Worm (Caenorhabditis elegans) whole organism, L2 larva: Measurements from ENCODE around the gene T10G3.3.

Experiments used
- C34F6.9 ChIP-seq: fragments of 150-350 bp; optimal IDR thresholded peaks from 2 replicates; lab custom pipeline; 2014; ENCODE audit warnings: missing biosample characterization, missing genetic modification characterization
- F13H6.1 ChIP-seq: sonication (generic microtip); optimal IDR thresholded peaks from 2 replicates; lab custom pipeline; 2016; ENCODE audit warnings: missing genetic modification characterization, missing compliant biosample characterization
- ZK546.5 ChIP-seq: sonication (generic microtip); optimal IDR thresholded peaks from 2 replicates; lab custom pipeline; 2017; ENCODE audit warnings: missing biosample characterization, missing genetic modification characterization
- alr-1 ChIP-seq: fragments of 150-350 bp; optimal IDR thresholded peaks from 2 replicates; lab custom pipeline; 2014; ENCODE audit warnings: missing biosample characterization, missing genetic modification characterization
- aly-2 ChIP-seq: fragments of 150-350 bp; optimal IDR thresholded peaks from 2 replicates; lab custom pipeline; 2014; ENCODE audit warnings: missing biosample characterization, missing genetic modification characterization
- blmp-1 ChIP-seq: sonication (generic microtip); optimal IDR thresholded peaks from 2 replicates; lab custom pipeline; 2017; ENCODE audit warnings: missing genetic modification characterization, mild to moderate bottlenecking, missing compliant biosample characterization, antibody characterized with exemption, moderate library complexity; ENCODE audit not compliant: insufficient read depth
- ceh-82 ChIP-seq: fragments of 150-350 bp; optimal IDR thresholded peaks from 2 replicates; lab custom pipeline; 2014; ENCODE audit warnings: missing biosample characterization, missing genetic modification characterization
- crh-2 ChIP-seq: sonication (generic microtip); optimal IDR thresholded peaks from 2 replicates; lab custom pipeline; 2017; ENCODE audit warnings: missing biosample characterization, missing genetic modification characterization
- dmd-4 ChIP-seq: sonication (generic microtip); optimal IDR thresholded peaks from 2 replicates; lab custom pipeline; 2017; ENCODE audit warnings: missing biosample characterization, missing genetic modification characterization
- egl-27 ChIP-seq: sonication (generic microtip); optimal IDR thresholded peaks from 3 replicates; lab custom pipeline; 2017; ENCODE audit warnings: missing biosample characterization, missing genetic modification reagents, missing genetic modification characterization
- elt-1 ChIP-seq: fragments of 150-350 bp; optimal IDR thresholded peaks from 2 replicates; lab custom pipeline; 2014; ENCODE audit warnings: missing biosample characterization, missing genetic modification characterization
- elt-3 ChIP-seq: sonication (generic microtip); optimal IDR thresholded peaks from 2 replicates; lab custom pipeline; 2017; ENCODE audit warnings: missing biosample characterization, missing genetic modification characterization
- fos-1 ChIP-seq: fragments of 150-350 bp; optimal IDR thresholded peaks from 2 replicates; lab custom pipeline; 2014; ENCODE audit warnings: missing biosample characterization, missing genetic modification characterization
- gmeb-1 ChIP-seq: fragments of 150-350 bp; optimal IDR thresholded peaks from 2 replicates; lab custom pipeline; 2014; ENCODE audit warnings: missing biosample characterization, missing genetic modification characterization
- lin-11 ChIP-seq: fragments of 150-350 bp; sonication (generic microtip); optimal IDR thresholded peaks from 2 replicates; lab custom pipeline; 2014; ENCODE audit warnings: missing biosample characterization, missing genetic modification characterization, inconsistent platforms, mixed read lengths
- lin-13 ChIP-seq: fragments of 150-350 bp; optimal IDR thresholded peaks from 2 replicates; lab custom pipeline; 2014; ENCODE audit warnings: missing biosample characterization, missing genetic modification reagents, missing genetic modification characterization
- lin-39 ChIP-seq: fragments of 150-350 bp; optimal IDR thresholded peaks from 2 replicates; lab custom pipeline; 2014; ENCODE audit warnings: missing biosample characterization, missing genetic modification reagents, missing genetic modification characterization
- lsy-2 ChIP-seq, 2 experiments: fragments of 150-350 bp in 1 of 2; sonication (generic microtip) in 1 of 2; optimal IDR thresholded peaks; 2 replicates each; lab custom pipeline; 2014 to 2017; ENCODE audit warnings: missing biosample characterization in 2 of 2, missing genetic modification characterization in 2 of 2
- mab-5 ChIP-seq: fragments of 150-350 bp; optimal IDR thresholded peaks from 2 replicates; lab custom pipeline; 2014; ENCODE audit warnings: missing biosample characterization, missing genetic modification characterization
- mdl-1 ChIP-seq, 2 experiments: fragments of 150-350 bp in 1 of 2; sonication (generic microtip) in 1 of 2; optimal IDR thresholded peaks; 2 replicates each; lab custom pipeline; 2017; ENCODE audit warnings: missing biosample characterization in 2 of 2, missing genetic modification characterization in 2 of 2
- nhr-10 ChIP-seq: sonication (generic microtip); optimal IDR thresholded peaks from 2 replicates; lab custom pipeline; 2017; ENCODE audit warnings: missing biosample characterization, missing genetic modification characterization
- nhr-11 ChIP-seq: fragments of 150-350 bp; optimal IDR thresholded peaks from 2 replicates; lab custom pipeline; 2014; ENCODE audit warnings: missing biosample characterization, missing genetic modification characterization
- nhr-12 ChIP-seq: fragments of 150-350 bp; optimal IDR thresholded peaks from 2 replicates; lab custom pipeline; 2014; ENCODE audit warnings: missing biosample characterization, missing genetic modification characterization
- nhr-129 ChIP-seq: fragments of 150-350 bp; optimal IDR thresholded peaks from 2 replicates; lab custom pipeline; 2014; ENCODE audit warnings: missing biosample characterization, missing genetic modification characterization
- nhr-21 ChIP-seq: fragments of 150-350 bp; optimal IDR thresholded peaks from 2 replicates; lab custom pipeline; 2014; ENCODE audit warnings: missing biosample characterization, missing genetic modification characterization
- nhr-237 ChIP-seq: fragments of 150-350 bp; optimal IDR thresholded peaks from 2 replicates; lab custom pipeline; 2014; ENCODE audit warnings: missing biosample characterization, missing genetic modification characterization
- nhr-25 ChIP-seq: fragments of 150-350 bp; sonication (generic microtip); optimal IDR thresholded peaks from 3 replicates; lab custom pipeline; 2014; ENCODE audit warnings: missing biosample characterization, missing genetic modification characterization
- nhr-6 ChIP-seq: fragments of 150-350 bp; optimal IDR thresholded peaks from 2 replicates; lab custom pipeline; 2014; ENCODE audit warnings: missing biosample characterization, missing genetic modification characterization
- nhr-77 ChIP-seq: fragments of 150-350 bp; optimal IDR thresholded peaks from 2 replicates; lab custom pipeline; 2014; ENCODE audit warnings: missing biosample characterization, missing genetic modification characterization
- peb-1 ChIP-seq: fragments of 150-350 bp; optimal IDR thresholded peaks from 2 replicates; lab custom pipeline; 2014; ENCODE audit warnings: missing biosample characterization, missing genetic modification characterization
- sem-4 ChIP-seq: fragments of 150-350 bp; optimal IDR thresholded peaks from 2 replicates; lab custom pipeline; 2014; ENCODE audit warnings: missing biosample characterization, missing genetic modification reagents, missing genetic modification characterization
- skn-1 ChIP-seq: sonication (generic microtip); optimal IDR thresholded peaks from 2 replicates; lab custom pipeline; 2017; ENCODE audit warnings: missing biosample characterization, missing genetic modification characterization
- sma-3 ChIP-seq: sonication (generic microtip); optimal IDR thresholded peaks from 2 replicates; lab custom pipeline; 2016; ENCODE audit warnings: missing genetic modification reagents, missing genetic modification characterization, missing compliant biosample characterization
- sma-9 ChIP-seq, 2 experiments: fragments of 150-350 bp in 1 of 2; sonication (generic microtip) in 1 of 2; optimal IDR thresholded peaks; 2 replicates each; lab custom pipeline; 2014 to 2016; ENCODE audit warnings: missing genetic modification characterization in 2 of 2, mild to moderate bottlenecking in 1 of 2, missing biosample characterization in 1 of 2, missing compliant biosample characterization in 1 of 2, missing genetic modification reagents in 1 of 2, moderate library complexity in 1 of 2
- snpc-4 ChIP-seq: fragments of 150-350 bp; optimal IDR thresholded peaks from 2 replicates; lab custom pipeline; 2014; ENCODE audit warnings: missing biosample characterization, missing genetic modification characterization
- unc-39 ChIP-seq: fragments of 150-350 bp; optimal IDR thresholded peaks from 2 replicates; lab custom pipeline; 2014; ENCODE audit warnings: missing biosample characterization, missing genetic modification characterization
- unc-55 ChIP-seq: fragments of 150-350 bp; sonication (generic microtip); optimal IDR thresholded peaks from 3 replicates; lab custom pipeline; 2014; ENCODE audit warnings: missing biosample characterization, missing genetic modification reagents, missing genetic modification characterization
- zag-1 ChIP-seq: fragments of 150-350 bp; optimal IDR thresholded peaks from 2 replicates; lab custom pipeline; 2014; ENCODE audit warnings: missing biosample characterization, missing genetic modification characterization
- ztf-11 ChIP-seq: sonication (generic microtip); optimal IDR thresholded peaks from 2 replicates; lab custom pipeline; 2017; ENCODE audit warnings: missing biosample characterization, missing genetic modification characterization
- ztf-4 ChIP-seq: fragments of 150-350 bp; optimal IDR thresholded peaks from 2 replicates; lab custom pipeline; 2014; ENCODE audit warnings: missing biosample characterization, missing genetic modification characterization

Gene T10G3.3

ce11 chrV:13455448-13455847 is 34.6 kb downstream of the T10G3.3 start, which contains the start of gene lurp-3:
TSS of gene lurp-3 (plus strand) at chrV:13455748.
- TF ChIP-seq unc-55 (GFP tag; lab: Kevin White, UChicago) (no peak), gmeb-1 (no peak)

ce11 chrV:13453334-13453733 is 36.7 kb downstream of the T10G3.3 start, which contains the start of gene lurp-2:
TSS of gene lurp-2 (plus strand) at chrV:13453634.
- no peak for TF ChIP-seq nhr-12 (tag; lab: Kevin White, UChicago)
- no peak for TF ChIP-seq aly-2 (tag; lab: Kevin White, UChicago)
- no peak for TF ChIP-seq nhr-25 (tag; lab: Kevin White, UChicago)
- no peak for TF ChIP-seq sem-4 (tag; lab: Kevin White, UChicago)
- TF ChIP-seq dmd-4 (tag; lab: Kevin White, UChicago), result no peak
- no peak for TF ChIP-seq nhr-6 (tag; lab: Kevin White, UChicago)
- no peak for TF ChIP-seq elt-1 (tag; lab: Kevin White, UChicago)
- no peak for TF ChIP-seq sma-3 (GFP tag; lab: Kevin White, UChicago)
- TF ChIP-seq nhr-77 (tag; lab: Kevin White, UChicago), result no peak
- TF ChIP-seq crh-2 (tag; lab: Kevin White, UChicago), result no peak
- TF ChIP-seq gmeb-1, result no peak
- no peak for TF ChIP-seq mdl-1 (tag; optimal IDR thresholded peaks at IDR 0.05; lab: Kevin White, UChicago)
- TF ChIP-seq nhr-21 (tag; lab: Kevin White, UChicago), result no peak
- no peak for TF ChIP-seq ceh-82 (tag; lab: Kevin White, UChicago)
- TF ChIP-seq alr-1, result no peak

- TF ChIP-seq nhr-21 (tag; lab: Kevin White, UChicago) (no peak), fos-1 (tag; lab: Kevin White, UChicago) (peak; percentile 53), sma-9 (GFP tag; optimal IDR thresholded peaks at IDR 0.05; lab: Kevin White, UChicago) (no peak), sma-9 (tag; optimal IDR thresholded peaks at IDR 0.05; lab: Kevin White, UChicago) (no peak), zag-1 (tag; lab: Kevin White, UChicago) (no peak), mab-5 (peak; percentile 28), unc-39 (tag; lab: Kevin White, UChicago) (no peak), aly-2 (tag; lab: Kevin White, UChicago) (no peak), peb-1 (tag; lab: Kevin White, UChicago) (no peak), egl-27 (tag; lab: Kevin White, UChicago) (no peak), ztf-4 (tag; lab: Kevin White, UChicago) (no peak), lin-13 (no peak), nhr-6 (tag; lab: Kevin White, UChicago) (no peak), nhr-10 (tag; lab: Kevin White, UChicago) (no peak), nhr-25 (tag; lab: Kevin White, UChicago) (peak; percentile 31), nhr-77 (tag; lab: Kevin White, UChicago) (no peak), skn-1 (no peak), snpc-4 (no peak), elt-1 (tag; lab: Kevin White, UChicago) (no peak), C34F6.9 (tag; lab: Kevin White, UChicago) (peak; percentile 23), crh-2 (tag; lab: Kevin White, UChicago) (peak; percentile 56), nhr-11 (tag; lab: Kevin White, UChicago) (no peak), lin-39 (tag; lab: Kevin White, UChicago) (no peak), blmp-1 (tag; lab: Kevin White, UChicago) (no peak), ztf-11 (tag; lab: Kevin White, UChicago) (no peak), nhr-129 (tag; lab: Kevin White, UChicago) (no peak), lin-11 (tag; lab: Kevin White, UChicago) (no peak), nhr-12 (tag; lab: Kevin White, UChicago) (no peak), F13H6.1 (tag; lab: Kevin White, UChicago) (no peak), ZK546.5 (tag; lab: Kevin White, UChicago) (no peak), elt-3 (tag; lab: Kevin White, UChicago) (no peak), lsy-2 (tag; optimal IDR thresholded peaks at IDR 0.05; lab: Kevin White, UChicago) (no peak), nhr-237 (no peak), sem-4 (tag; lab: Kevin White, UChicago) (no peak)
These were observed 44.6 kb downstream of the T10G3.3 start, which contains the start of gene Y2H9A.4 for ce11 chrV:13445229-13445949. TSS of gene Y2H9A.4 (plus strand) at chrV:13445899.
